Fruit fly (Drosophila melanogaster): ENCODE results near the gene Pmi.

Gene Pmi

dm6 chr3L:5768532-5769497 lies 11.0 kb upstream of the Pmi start, which contains the start of the genes Ppat-Dpck and scny (continued):
- no peak for TF ChIP-seq CG12236 (GFP tag; optimal IDR thresholded peaks at IDR 0.05)
- no peak for TF ChIP-seq CG3838 (GFP tag; optimal IDR thresholded peaks at IDR 0.05)
- TF ChIP-seq Poxn (GFP tag; IDR thresholded peaks at IDR 0.05) = no peak
- TF ChIP-seq phol (tag; optimal IDR thresholded peaks at IDR 0.05) = peak; percentile 67
- no peak for TF ChIP-seq CG8765 (GFP tag; IDR thresholded peaks at IDR 0.05)
- no peak for TF ChIP-seq sima (GFP tag; optimal IDR thresholded peaks at IDR 0.05)
- 0 out of 2 replicates have a peak, but pooled peaks have one; percentile 4 for TF ChIP-seq CG6272 (GFP tag; IDR thresholded peaks at IDR 0.05)
- no peak for TF ChIP-seq pfk (GFP tag; optimal IDR thresholded peaks at IDR 0.05)
- TF ChIP-seq tll (GFP tag; optimal IDR thresholded peaks at IDR 0.05) = peak in 1 of 2 experiments; percentile 22
- TF ChIP-seq CG4707 (GFP tag; optimal IDR thresholded peaks at IDR 0.05) = no peak
- TF ChIP-seq bbx (GFP tag; IDR thresholded peaks at IDR 0.05; ENCODE audit: partially characterized antibody) = peak; percentile 86
- TF ChIP-seq trem (tag; optimal IDR thresholded peaks at IDR 0.05) = peak; percentile 100
- no peak for TF ChIP-seq gem (tag; optimal IDR thresholded peaks at IDR 0.05)
- TF ChIP-seq dpn (GFP tag; optimal IDR thresholded peaks at IDR 0.05) = no peak
- TF ChIP-seq Stat92E (GFP tag; optimal IDR thresholded peaks at IDR 0.05) = peak in 1 of 3 experiments; percentile 66
- TF ChIP-seq stwl (tag; optimal IDR thresholded peaks at IDR 0.05) = peak; percentile 58
- peak; percentile 76 for TF ChIP-seq lbe (GFP tag; optimal IDR thresholded peaks at IDR 0.05)
- peak; percentile 47 for TF ChIP-seq CHES-1-like (GFP tag; optimal IDR thresholded peaks at IDR 0.05)
- peak; percentile 86 for TF ChIP-seq Deaf1 (tag; optimal IDR thresholded peaks at IDR 0.05)
- no peak for TF ChIP-seq emc (GFP tag; optimal IDR thresholded peaks at IDR 0.05)
- TF ChIP-seq insv (GFP tag; optimal IDR thresholded peaks at IDR 0.05) = no peak
- TF ChIP-seq ATbp (GFP tag; optimal IDR thresholded peaks at IDR 0.05) = no peak
- no peak for TF ChIP-seq exex (tag; optimal IDR thresholded peaks at IDR 0.05)
- peak; percentile 72 for TF ChIP-seq Med (GFP tag)
- no peak for TF ChIP-seq jing (GFP tag; optimal IDR thresholded peaks at IDR 0.05)
- no peak for TF ChIP-seq dimm (GFP tag; IDR thresholded peaks at IDR 0.05)
- TF ChIP-seq tap (tag; optimal IDR thresholded peaks at IDR 0.05) = no peak
- TF ChIP-seq tio (GFP tag; optimal IDR thresholded peaks at IDR 0.05) = no peak
- TF ChIP-seq Spps (tag; optimal IDR thresholded peaks at IDR 0.05) = peak; percentile 28
- peak; percentile 58 for TF ChIP-seq zen (tag; optimal IDR thresholded peaks at IDR 0.05)
- peak; percentile 54 for TF ChIP-seq grn (GFP tag; optimal IDR thresholded peaks at IDR 0.05)
- TF ChIP-seq ab (GFP tag; optimal IDR thresholded peaks at IDR 0.05) = no peak
- peak; percentile 86 for TF ChIP-seq hb (GFP tag; IDR thresholded peaks at IDR 0.05; ENCODE audit: partially characterized antibody)
- TF ChIP-seq sens-2 (GFP tag; IDR thresholded peaks at IDR 0.05) = no peak
- TF ChIP-seq tup (GFP tag; optimal IDR thresholded peaks at IDR 0.05) = no peak
- TF ChIP-seq CG6683 (GFP tag; optimal IDR thresholded peaks at IDR 0.05) = no peak
- peak; percentile 89 for TF ChIP-seq CG2116 (GFP tag; optimal IDR thresholded peaks at IDR 0.05)
- no peak for TF ChIP-seq ap (GFP tag; IDR thresholded peaks at IDR 0.05)
- no peak for TF ChIP-seq pan (optimal IDR thresholded peaks at IDR 0.05)
- no peak for TF ChIP-seq pan (GFP tag; optimal IDR thresholded peaks at IDR 0.05 in 1 of 2, IDR thresholded peaks at IDR 0.05 in 1 of 2)
- peak; percentile 88 for TF ChIP-seq Ets97D (GFP tag; optimal IDR thresholded peaks at IDR 0.05)
- TF ChIP-seq CG4617 (GFP tag; optimal IDR thresholded peaks at IDR 0.05; ENCODE audit: borderline replicate concordance) = peak; percentile 30
- peak; percentile 38 for TF ChIP-seq kay (GFP tag; optimal IDR thresholded peaks at IDR 0.05)
- TF ChIP-seq unc-4 (GFP tag; IDR thresholded peaks at IDR 0.05; ENCODE audit: partially characterized antibody) = peak; percentile 97
- TF ChIP-seq Dref (GFP tag; IDR thresholded peaks at IDR 0.05) = peak; percentile 62
- TF ChIP-seq CG10274 (GFP tag; optimal IDR thresholded peaks at IDR 0.05) = no peak
- TF ChIP-seq tin (GFP tag; optimal IDR thresholded peaks at IDR 0.05) = peak; percentile 0
- TF ChIP-seq Myb (GFP tag; optimal IDR thresholded peaks at IDR 0.05) = peak; percentile 71

Data from whole organism, embryonic.